Worm (Caenorhabditis elegans) whole organism, L4 larva: Measurements from ENCODE around the gene unc-93.

Experiments used
- F10B5.3 ChIP-seq: sonication (generic microtip); optimal IDR thresholded peaks from 2 replicates; lab custom pipeline; 2016; ENCODE audit warnings: mild to moderate bottlenecking, missing genetic modification characterization, missing compliant biosample characterization
- F26F4.8 ChIP-seq: fragments of 200-800 bp; sonication (Bioruptor generic); conservative IDR thresholded peaks from 2 replicates; pipeline ENCODE4 v1.3.6; 2022; ENCODE audit warnings: missing genetic modification characterization, missing compliant biosample characterization
- F37D6.2 ChIP-seq: sonication (generic microtip); optimal IDR thresholded peaks from 2 replicates; lab custom pipeline; 2016; ENCODE audit warnings: mild to moderate bottlenecking, missing genetic modification characterization, missing compliant biosample characterization
- F44E2.7 ChIP-seq: fragments of 200-800 bp; sonication (Bioruptor generic); IDR thresholded peaks from 2 replicates; pipeline ENCODE4 v2.1.2; 2022; ENCODE audit warnings: missing genetic modification characterization, missing compliant biosample characterization
- F49E8.2 ChIP-seq: sonication (generic microtip); optimal IDR thresholded peaks from 2 replicates; lab custom pipeline; 2016; ENCODE audit warnings: missing compliant biosample characterization, mild to moderate bottlenecking, missing genetic modification characterization, borderline replicate concordance
- R02D3.7 ChIP-seq: fragments of 150-350 bp; sonication (generic microtip); optimal IDR thresholded peaks from 3 replicates; lab custom pipeline; 2014; ENCODE audit warnings: missing biosample characterization, missing genetic modification characterization
- Y105C5A.15 ChIP-seq: fragments of 200-800 bp; sonication (Bioruptor generic); IDR thresholded peaks from 2 replicates; pipeline ENCODE4 v1.3.6; 2022; ENCODE audit warnings: missing genetic modification characterization, missing compliant biosample characterization
- ZK337.2 ChIP-seq: fragments of 200-800 bp; sonication (Bioruptor generic); IDR thresholded peaks from 2 replicates; pipeline ENCODE4 v1.3.6; 2022; ENCODE audit warnings: missing genetic modification reagents, missing genetic modification characterization, missing compliant biosample characterization
- ZK546.5 ChIP-seq, 2 experiments: sonication (generic microtip); optimal IDR thresholded peaks; 2 replicates each; lab custom pipeline; 2017; ENCODE audit warnings: missing biosample characterization in 2 of 2, missing genetic modification characterization in 2 of 2
- aly-2 ChIP-seq: sonication (generic microtip); optimal IDR thresholded peaks from 2 replicates; lab custom pipeline; 2018; ENCODE audit warnings: missing biosample characterization, missing genetic modification characterization
- ama-1 ChIP-seq: fragments of 150-350 bp; optimal IDR thresholded peaks from 2 replicates; lab custom pipeline; 2014; ENCODE audit warnings: inconsistent platforms, mixed read lengths
- ceh-20 ChIP-seq: fragments of 200-800 bp; sonication (Bioruptor generic); IDR thresholded peaks from 2 replicates; pipeline ENCODE4 v1.3.6; 2022; ENCODE audit warnings: missing genetic modification reagents, missing genetic modification characterization, missing compliant biosample characterization
- ceh-44 ChIP-seq: fragments of 200-800 bp; sonication (Bioruptor generic); IDR thresholded peaks from 2 replicates; pipeline ENCODE4 v1.3.6; 2022; ENCODE audit warnings: missing genetic modification reagents, missing genetic modification characterization, missing compliant biosample characterization
- ceh-62 ChIP-seq: sonication (generic microtip); optimal IDR thresholded peaks from 2 replicates; lab custom pipeline; 2017; ENCODE audit warnings: missing biosample characterization, missing genetic modification characterization
- ces-1 ChIP-seq: fragments of 150-350 bp; sonication (generic microtip); optimal IDR thresholded peaks from 4 replicates; lab custom pipeline; 2014; ENCODE audit warnings: missing biosample characterization, missing genetic modification reagents, missing genetic modification characterization
- cey-2 ChIP-seq: sonication (generic microtip); optimal IDR thresholded peaks from 3 replicates; lab custom pipeline; 2017; ENCODE audit warnings: missing genetic modification characterization, mild to moderate bottlenecking, missing compliant biosample characterization, antibody characterized with exemption, borderline replicate concordance; ENCODE audit not compliant: insufficient read depth
- ctbp-1 ChIP-seq: fragments of 200-800 bp; sonication (Bioruptor generic); IDR thresholded peaks from 2 replicates; pipeline ENCODE4 v1.3.6; 2022; ENCODE audit warnings: missing genetic modification reagents, missing genetic modification characterization, missing compliant biosample characterization
- daf-12 ChIP-seq: fragments of 150-350 bp; optimal IDR thresholded peaks from 2 replicates; lab custom pipeline; 2014; ENCODE audit warnings: missing biosample characterization, missing genetic modification reagents, missing genetic modification characterization
- daf-19 ChIP-seq: fragments of 200-800 bp; sonication (Bioruptor generic); conservative IDR thresholded peaks from 2 replicates; pipeline ENCODE4 v1.3.6; 2022; ENCODE audit warnings: missing genetic modification characterization, missing compliant biosample characterization
- daf-8 ChIP-seq: fragments of 200-800 bp; sonication (Bioruptor generic); IDR thresholded peaks from 2 replicates; pipeline ENCODE4 v1.3.6; 2022; ENCODE audit warnings: missing genetic modification characterization, missing compliant biosample characterization
- dmd-6 ChIP-seq: fragments of 200-800 bp; sonication (Bioruptor generic); IDR thresholded peaks from 2 replicates; pipeline ENCODE4 v1.3.6; 2022; ENCODE audit warnings: missing genetic modification reagents, missing genetic modification characterization, missing compliant biosample characterization
- duxl-1 ChIP-seq: sonication (generic microtip); optimal IDR thresholded peaks from 2 replicates; lab custom pipeline; 2016; ENCODE audit warnings: mild to moderate bottlenecking, missing genetic modification characterization, moderate library complexity, missing compliant biosample characterization; ENCODE audit not compliant: poor library complexity
- dve-1 ChIP-seq: sonication (generic microtip); optimal IDR thresholded peaks from 2 replicates; lab custom pipeline; 2017; ENCODE audit warnings: antibody characterized with exemption, mild to moderate bottlenecking, missing genetic modification characterization, missing compliant biosample characterization; ENCODE audit not compliant: insufficient read depth
- egl-27 ChIP-seq: sonication (generic microtip); optimal IDR thresholded peaks from 3 replicates; lab custom pipeline; 2017; ENCODE audit warnings: missing biosample characterization, missing genetic modification reagents, missing genetic modification characterization
- egl-43 ChIP-seq: fragments of 200-800 bp; sonication (Bioruptor generic); IDR thresholded peaks from 2 replicates; pipeline ENCODE4 v1.3.6; 2022; ENCODE audit warnings: missing genetic modification reagents, missing genetic modification characterization, missing compliant biosample characterization
- fkh-10 ChIP-seq: fragments of 150-350 bp; optimal IDR thresholded peaks from 2 replicates; lab custom pipeline; 2014; ENCODE audit warnings: missing biosample characterization, missing genetic modification reagents, missing genetic modification characterization
- gei-8 ChIP-seq: fragments of 200-800 bp; sonication (Bioruptor generic); optimal IDR thresholded peaks from 2 replicates; lab custom pipeline; 2018; ENCODE audit warnings: mild to moderate bottlenecking, missing genetic modification characterization, missing compliant biosample characterization
- jun-1 ChIP-seq: fragments of 150-350 bp; optimal IDR thresholded peaks from 2 replicates; lab custom pipeline; 2014; ENCODE audit warnings: missing biosample characterization, missing genetic modification reagents, missing genetic modification characterization
- lim-7 ChIP-seq: fragments of 200-800 bp; sonication (Bioruptor generic); IDR thresholded peaks from 2 replicates; pipeline ENCODE4 v1.3.6; 2022; ENCODE audit warnings: missing genetic modification characterization, missing compliant biosample characterization
- lin-13 ChIP-seq: fragments of 150-350 bp; optimal IDR thresholded peaks from 2 replicates; lab custom pipeline; 2014; ENCODE audit warnings: missing biosample characterization, missing genetic modification reagents, missing genetic modification characterization
- lin-15B ChIP-seq: fragments of 150-350 bp; sonication (generic microtip); optimal IDR thresholded peaks from 3 replicates; lab custom pipeline; 2014; ENCODE audit warnings: missing biosample characterization, missing genetic modification characterization
- lin-29 ChIP-seq: fragments of 200-800 bp; sonication (Bioruptor generic); IDR thresholded peaks from 2 replicates; pipeline ENCODE4 v1.3.6; 2022; ENCODE audit warnings: missing genetic modification reagents, missing genetic modification characterization, missing compliant biosample characterization
- lir-3 ChIP-seq: sonication (generic microtip); optimal IDR thresholded peaks from 2 replicates; lab custom pipeline; 2016; ENCODE audit warnings: mild to moderate bottlenecking, missing genetic modification characterization, missing compliant biosample characterization
- mes-2 ChIP-seq: sonication (generic microtip); optimal IDR thresholded peaks from 2 replicates; lab custom pipeline; 2016; ENCODE audit warnings: missing genotype, mild to moderate bottlenecking, missing genetic modification characterization, missing compliant biosample characterization; ENCODE audit not compliant: poor library complexity, severe bottlenecking
- mxl-3 ChIP-seq: fragments of 200-800 bp; sonication (Bioruptor generic); optimal IDR thresholded peaks from 2 replicates; lab custom pipeline; 2018; ENCODE audit warnings: mild to moderate bottlenecking, missing genetic modification characterization, missing compliant biosample characterization
- nhr-111 ChIP-seq: fragments of 200-800 bp; sonication (Bioruptor generic); optimal IDR thresholded peaks from 2 replicates; lab custom pipeline; 2018; ENCODE audit warnings: mild to moderate bottlenecking, missing genetic modification characterization, missing compliant biosample characterization
- nhr-237 ChIP-seq: sonication (generic microtip); optimal IDR thresholded peaks from 2 replicates; lab custom pipeline; 2017; ENCODE audit warnings: missing biosample characterization, missing genetic modification characterization
- nhr-42 ChIP-seq: fragments of 200-800 bp; sonication (Bioruptor generic); IDR thresholded peaks from 2 replicates; pipeline ENCODE4 v1.3.6; 2022; ENCODE audit warnings: missing genetic modification characterization, missing compliant biosample characterization
- nhr-48 ChIP-seq: sonication (generic microtip); optimal IDR thresholded peaks from 2 replicates; lab custom pipeline; 2016; ENCODE audit warnings: mild to moderate bottlenecking, missing genetic modification characterization, missing compliant biosample characterization
- nhr-76 ChIP-seq: fragments of 150-350 bp; optimal IDR thresholded peaks from 2 replicates; lab custom pipeline; 2014; ENCODE audit warnings: missing biosample characterization, missing genetic modification characterization
- php-3 ChIP-seq: fragments of 200-800 bp; sonication (Bioruptor generic); IDR thresholded peaks from 2 replicates; pipeline ENCODE4 v1.3.6; 2022; ENCODE audit warnings: missing genetic modification reagents, missing genetic modification characterization, missing compliant biosample characterization
- rbr-2 ChIP-seq: sonication (generic microtip); optimal IDR thresholded peaks from 2 replicates; lab custom pipeline; 2016; ENCODE audit warnings: missing genotype, missing genetic modification characterization, missing compliant biosample characterization
- saeg-2 ChIP-seq: fragments of 200-800 bp; sonication (Bioruptor generic); IDR thresholded peaks from 2 replicates; pipeline ENCODE4 v1.3.6; 2022; ENCODE audit warnings: missing genetic modification reagents, missing genetic modification characterization, missing compliant biosample characterization
- snpc-1.2 ChIP-seq: fragments of 200-800 bp; sonication (Bioruptor generic); IDR thresholded peaks from 2 replicates; pipeline ENCODE4 v1.3.6; 2022; ENCODE audit warnings: missing genetic modification reagents, missing genetic modification characterization, missing compliant biosample characterization
- snpc-4 ChIP-seq: fragments of 150-350 bp; optimal IDR thresholded peaks from 2 replicates; lab custom pipeline; 2014; ENCODE audit warnings: missing biosample characterization, missing genetic modification characterization
- spr-1 ChIP-seq: sonication (generic microtip); optimal IDR thresholded peaks from 2 replicates; lab custom pipeline; 2016; ENCODE audit warnings: mild to moderate bottlenecking, missing genetic modification characterization, missing compliant biosample characterization
- spr-3 ChIP-seq: fragments of 200-800 bp; sonication (Bioruptor generic); optimal IDR thresholded peaks from 2 replicates; lab custom pipeline; 2018; ENCODE audit warnings: mild to moderate bottlenecking, missing genetic modification characterization, missing compliant biosample characterization
- tag-97 ChIP-seq: fragments of 200-800 bp; sonication (Bioruptor generic); IDR thresholded peaks from 2 replicates; pipeline ENCODE4 v1.3.6; 2022; ENCODE audit warnings: missing genetic modification characterization, missing compliant biosample characterization
- tra-1 ChIP-seq: fragments of 200-800 bp; sonication (Bioruptor generic); IDR thresholded peaks from 2 replicates; pipeline ENCODE4 v1.3.6; 2022; ENCODE audit warnings: missing genetic modification reagents, missing genetic modification characterization, missing compliant biosample characterization
- unc-39 ChIP-seq: sonication (generic microtip); optimal IDR thresholded peaks from 2 replicates; lab custom pipeline; 2017; ENCODE audit warnings: missing biosample characterization, missing genetic modification characterization
- vab-7 ChIP-seq: fragments of 200-800 bp; sonication (Bioruptor generic); IDR thresholded peaks from 2 replicates; pipeline ENCODE4 v1.3.6; 2022; ENCODE audit warnings: missing genetic modification reagents, missing genetic modification characterization, missing compliant biosample characterization
- zfp-2 ChIP-seq: sonication (generic microtip); optimal IDR thresholded peaks from 2 replicates; lab custom pipeline; 2016; ENCODE audit warnings: mild to moderate bottlenecking, missing genetic modification characterization, missing compliant biosample characterization
- ztf-7 ChIP-seq: fragments of 150-350 bp; optimal IDR thresholded peaks from 2 replicates; lab custom pipeline; 2014; ENCODE audit warnings: missing biosample characterization, missing genetic modification characterization

Gene unc-93

DNA sequence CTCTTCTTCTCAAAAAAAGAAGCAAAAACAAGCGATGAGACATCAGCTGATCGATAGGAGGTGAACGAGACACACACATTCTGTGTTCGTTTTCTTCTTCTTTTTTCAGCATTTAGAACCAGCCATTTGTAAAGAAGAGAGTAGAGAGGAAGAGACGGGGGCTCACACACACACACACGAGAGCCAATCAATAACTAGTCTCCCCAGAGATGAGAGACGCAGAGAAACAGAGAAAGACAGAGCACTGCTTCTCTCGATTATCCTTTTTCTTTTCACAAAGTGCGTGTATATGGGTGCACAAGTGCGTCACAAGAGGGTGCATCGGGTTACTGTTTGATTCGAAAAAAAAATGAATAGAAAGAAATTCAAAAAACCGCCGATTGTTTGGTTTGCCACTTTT lies 33.2 kb downstream of the unc-93 start (continued):
- TF ChIP-seq aly-2 (tag; lab: Kevin White, UChicago), result no peak
- peak; percentile 93 for TF ChIP-seq fkh-10 (GFP tag; lab: Kevin White, UChicago)
- no peak for TF ChIP-seq gei-8 (GFP tag; lab: Kevin White, UChicago)
- no peak for TF ChIP-seq cey-2
- TF ChIP-seq nhr-42, result no peak
- no peak for TF ChIP-seq dmd-6
- no peak for TF ChIP-seq ZK337.2 (GFP tag; lab: Robert Waterston, UW)
- no peak for TF ChIP-seq lin-13 (GFP tag; lab: Kevin White, UChicago)
- peak; percentile 20 for TF ChIP-seq mes-2 (tag; lab: Kevin White, UChicago)
- TF ChIP-seq ceh-44, result no peak
- no peak for TF ChIP-seq unc-39 (tag; lab: Kevin White, UChicago)
- 0 out of 2 replicates have a peak, but pooled peaks have one; percentile 52 for TF ChIP-seq ceh-20 (GFP tag; lab: Robert Waterston, UW)
- no peak for TF ChIP-seq snpc-4 (tag; lab: Kevin White, UChicago)
- no peak for TF ChIP-seq ZK546.5 (tag; optimal IDR thresholded peaks at IDR 0.05; lab: Kevin White, UChicago)
- no peak for TF ChIP-seq Y105C5A.15 (GFP tag; lab: Robert Waterston, UW)
- TF ChIP-seq daf-12 (tag; lab: Kevin White, UChicago), result no peak
- no peak for TF ChIP-seq F26F4.8 (GFP tag; lab: Robert Waterston, UW)
- TF ChIP-seq dve-1 (tag; lab: Kevin White, UChicago), result peak; percentile 32
- no peak for TF ChIP-seq lim-7
- no peak for TF ChIP-seq ceh-62
- TF ChIP-seq nhr-111 (GFP tag; lab: Kevin White, UChicago), result no peak
- TF ChIP-seq F49E8.2, result no peak
- TF ChIP-seq ctbp-1 (GFP tag; lab: Robert Waterston, UW), result peak; percentile 80
- TF ChIP-seq vab-7, result no peak
- TF ChIP-seq mxl-3 (GFP tag; lab: Kevin White, UChicago), result no peak
- TF ChIP-seq F10B5.3 (tag; lab: Kevin White, UChicago), result no peak
- peak; percentile 72 for TF ChIP-seq egl-43
- peak; percentile 33 for TF ChIP-seq nhr-48
- no peak for TF ChIP-seq spr-1 (tag; lab: Kevin White, UChicago)
- TF ChIP-seq lin-29 (GFP tag; lab: Robert Waterston, UW), result no peak
- TF ChIP-seq nhr-76 (tag; lab: Kevin White, UChicago), result no peak
- no peak for TF ChIP-seq zfp-2 (tag; lab: Kevin White, UChicago)
- TF ChIP-seq egl-27, result no peak
- no peak for TF ChIP-seq lin-15B (tag; lab: Kevin White, UChicago)
- no peak for TF ChIP-seq ztf-7 (tag; lab: Kevin White, UChicago)
- no peak for TF ChIP-seq ama-1 (lab: Kevin White, UChicago)
- TF ChIP-seq php-3, result no peak
- TF ChIP-seq daf-19 (GFP tag; lab: Robert Waterston, UW), result no peak
- no peak for TF ChIP-seq R02D3.7 (tag; lab: Kevin White, UChicago)
- no peak for TF ChIP-seq duxl-1 (tag; lab: Kevin White, UChicago)
- TF ChIP-seq daf-8, result no peak
- no peak for TF ChIP-seq nhr-237 (tag; lab: Kevin White, UChicago)
- peak; percentile 43 for TF ChIP-seq ces-1 (GFP tag; lab: Kevin White, UChicago)
- no peak for TF ChIP-seq F44E2.7 (GFP tag; lab: Robert Waterston, UW)
- TF ChIP-seq spr-3 (GFP tag; lab: Kevin White, UChicago), result no peak
- TF ChIP-seq snpc-1.2 (GFP tag; lab: Robert Waterston, UW), result no peak
- TF ChIP-seq saeg-2 (GFP tag; lab: Robert Waterston, UW), result peak; percentile 9; the same call in 1 of the 2 replicates
- peak; percentile 43 for TF ChIP-seq F37D6.2 (tag; lab: Kevin White, UChicago)
- no peak for TF ChIP-seq jun-1 (tag; lab: Kevin White, UChicago)
- no peak for TF ChIP-seq tag-97 (GFP tag; lab: Robert Waterston, UW)
- no peak for TF ChIP-seq lir-3 (tag; lab: Kevin White, UChicago)
- peak; percentile 85 for TF ChIP-seq rbr-2 (tag; lab: Kevin White, UChicago)
- no peak for TF ChIP-seq tra-1 (GFP tag; lab: Robert Waterston, UW)
